Fruit fly (Drosophila melanogaster): ENCODE results near the gene CG14042.

CG14042 gene

dm6 chr2L:5054953-5055352, 17.4 kb downstream of the CG14042 start, which contains the start of the genes CG14036 and His3.3A (continued):
- TF ChIP-seq Dad (GFP tag; optimal IDR thresholded peaks at IDR 0.05) (peak; percentile 41), Ets65A (GFP tag) (peak; percentile 41), tgo (GFP tag; IDR thresholded peaks at IDR 0.05) (no peak), bab2 (GFP tag; optimal IDR thresholded peaks at IDR 0.05) (peak; percentile 6), unc-4 (GFP tag; IDR thresholded peaks at IDR 0.05; ENCODE audit: partially characterized antibody) (peak; percentile 69), Dbx (GFP tag; IDR thresholded peaks at IDR 0.05) (0 out of 3 replicates have a peak, but pooled peaks have one; percentile 18), emc (GFP tag; optimal IDR thresholded peaks at IDR 0.05) (no peak), CG4820 (GFP tag; optimal IDR thresholded peaks at IDR 0.05) (peak; percentile 90), Poxn (GFP tag; IDR thresholded peaks at IDR 0.05) (no peak), Xbp1 (GFP tag; optimal IDR thresholded peaks at IDR 0.05) (peak; percentile 18), CG7987 (GFP tag; optimal IDR thresholded peaks at IDR 0.05) (peak; percentile 27), CG13424 (tag; optimal IDR thresholded peaks at IDR 0.05) (peak; percentile 43), ash1 (GFP tag; optimal IDR thresholded peaks at IDR 0.05) (peak; percentile 13), inv (GFP tag; IDR thresholded peaks at IDR 0.05; ENCODE audit: partially characterized antibody) (peak; percentile 43; the same call in 1 of the 2 replicates), CG6791 (GFP tag; IDR thresholded peaks at IDR 0.05; ENCODE audit: partially characterized antibody) (peak; percentile 70; the same call in 2 of the 3 replicates), CG9215 (GFP tag; IDR thresholded peaks at IDR 0.05) (no peak), HmgZ (tag; optimal IDR thresholded peaks at IDR 0.05) (peak; percentile 74), CG8924 (tag; optimal IDR thresholded peaks at IDR 0.05) (peak; percentile 49), Ets97D (GFP tag; optimal IDR thresholded peaks at IDR 0.05) (peak; percentile 81), Blimp-1 (GFP tag; optimal IDR thresholded peaks at IDR 0.05) (peak; percentile 69), CG8290 (GFP tag; optimal IDR thresholded peaks at IDR 0.05) (no peak), CG8290 (tag; optimal IDR thresholded peaks at IDR 0.05) (peak in 1 of 2 experiments; percentile 75), Opbp (GFP tag; IDR thresholded peaks at IDR 0.05; ENCODE audit: partially characterized antibody) (peak; percentile 63; the same call in 2 of the 3 replicates), CG17829 (tag; optimal IDR thresholded peaks at IDR 0.05) (peak; percentile 56), Dref (GFP tag; IDR thresholded peaks at IDR 0.05) (peak; percentile 91), ATbp (GFP tag; optimal IDR thresholded peaks at IDR 0.05) (no peak), CG13296 (GFP tag; optimal IDR thresholded peaks at IDR 0.05) (no peak), CG12391 (tag; optimal IDR thresholded peaks at IDR 0.05) (peak; percentile 42), Dip2 (GFP tag; IDR thresholded peaks at IDR 0.05) (no peak), Ravus (GFP tag; IDR thresholded peaks at IDR 0.05) (no peak), CG17186 (GFP tag; optimal IDR thresholded peaks at IDR 0.05) (peak; percentile 56), dmrt11E (tag; optimal IDR thresholded peaks at IDR 0.05) (peak; percentile 11), grau (tag; optimal IDR thresholded peaks at IDR 0.05) (peak; percentile 15), CG9932 (GFP tag; IDR thresholded peaks at IDR 0.05) (peak; percentile 35; the same call in 1 of the 2 replicates), Hr51 (GFP tag; optimal IDR thresholded peaks at IDR 0.05) (peak in 1 of 2 experiments; percentile 22), CG7928 (GFP tag; optimal IDR thresholded peaks at IDR 0.05) (peak; percentile 1), Mes4 (GFP tag; optimal IDR thresholded peaks at IDR 0.05) (no peak), shn (GFP tag; optimal IDR thresholded peaks at IDR 0.05) (peak; percentile 21), YL-1 (GFP tag; optimal IDR thresholded peaks at IDR 0.05) (peak; percentile 63), CG15011 (GFP tag; optimal IDR thresholded peaks at IDR 0.05) (no peak), HLH4C (GFP tag; IDR thresholded peaks at IDR 0.05; ENCODE audit: partially characterized antibody) (peak; percentile 79), CG10267 (tag; optimal IDR thresholded peaks at IDR 0.05) (peak; percentile 67), CG14965 (GFP tag; optimal IDR thresholded peaks at IDR 0.05; ENCODE audit: borderline replicate concordance) (no peak), MBD-R2 (GFP tag; IDR thresholded peaks at IDR 0.05) (peak; percentile 86), p53 (GFP tag; optimal IDR thresholded peaks at IDR 0.05) (no peak), CG14441 (GFP tag; IDR thresholded peaks at IDR 0.05) (no peak), gsb (GFP tag; IDR thresholded peaks at IDR 0.05) (0 out of 2 replicates have a peak, but pooled peaks have one; percentile 32), CG2116 (GFP tag; optimal IDR thresholded peaks at IDR 0.05) (peak; percentile 90), CG5180 (GFP tag; optimal IDR thresholded peaks at IDR 0.05) (no peak), CG12659 (GFP tag; optimal IDR thresholded peaks at IDR 0.05) (peak; percentile 64)
